Worm (Caenorhabditis elegans) whole organism, L4/young adult: Measurements from ENCODE around the gene sru-45.

ENCODE experiments used
- W03F9.2 ChIP-seq: fragments of 150-350 bp; optimal IDR thresholded peaks from 2 replicates; lab custom pipeline; 2014; ENCODE audit warnings: missing biosample characterization, missing genetic modification characterization
- him-1 ChIP-seq: sonication (generic microtip); optimal IDR thresholded peaks from 2 replicates; lab custom pipeline; 2016; ENCODE audit warnings: missing genotype, missing genetic modification reagents, missing genetic modification characterization, missing compliant biosample characterization

DNA sequence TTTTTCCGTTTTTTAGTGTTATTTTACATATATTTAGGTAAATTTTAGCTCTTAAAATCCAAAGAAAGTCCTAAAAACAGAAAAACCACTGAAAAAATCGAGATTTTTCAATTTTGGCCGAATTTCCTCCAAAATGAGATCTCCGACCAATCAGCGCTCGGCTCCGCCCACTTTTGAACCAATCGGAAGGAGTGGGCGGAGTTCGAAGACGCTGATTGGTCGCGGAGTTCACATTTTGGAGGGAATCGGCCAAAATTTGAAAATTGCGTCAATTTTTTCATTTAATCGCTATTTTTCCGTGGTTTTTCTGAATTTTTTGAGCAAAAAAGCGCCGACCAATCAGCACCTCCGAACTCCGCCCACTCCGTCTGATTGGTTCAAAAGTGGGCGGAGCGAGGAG, 25.1 kb upstream of the sru-45 start:
- TF ChIP-seq him-1 (tag; lab: Kevin White, UChicago) (no peak), W03F9.2 (tag; lab: Kevin White, UChicago) (no peak)
